Worm (Caenorhabditis elegans) whole organism, midembryonic: ENCODE measurements around the gene npr-12.

ENCODE experiments used
- T22C8.4 ChIP-seq: fragments of 200-800 bp; sonication (Bioruptor generic); IDR thresholded peaks from 2 replicates; pipeline ENCODE4 v1.3.6; 2022; ENCODE audit warnings: missing genetic modification characterization, missing compliant biosample characterization
- cog-1 ChIP-seq: sonication (generic microtip); optimal IDR thresholded peaks from 2 replicates; lab custom pipeline; 2016; ENCODE audit warnings: missing genetic modification characterization, missing compliant biosample characterization
- flt-1 ChIP-seq: fragments of 200-800 bp; sonication (Bioruptor generic); IDR thresholded peaks from 2 replicates; pipeline ENCODE4 v1.3.6; 2022; ENCODE audit warnings: missing genetic modification characterization, missing compliant biosample characterization
- klf-2 ChIP-seq: fragments of 200-800 bp; sonication (Bioruptor generic); conservative IDR thresholded peaks from 2 replicates; pipeline ENCODE4 v1.3.6; 2022; ENCODE audit warnings: missing genetic modification reagents, missing genetic modification characterization, missing compliant biosample characterization
- med-1 ChIP-seq: sonication (generic microtip); optimal IDR thresholded peaks from 2 replicates; lab custom pipeline; 2017; ENCODE audit warnings: missing genetic modification characterization, mild to moderate bottlenecking, missing compliant biosample characterization, antibody characterized with exemption, missing genetic modification reagents; ENCODE audit not compliant: insufficient read depth
- ref-1 ChIP-seq: fragments of 200-800 bp; sonication (Bioruptor generic); conservative IDR thresholded peaks from 2 replicates; pipeline ENCODE4 v1.3.6; 2022; ENCODE audit warnings: missing genetic modification reagents, missing genetic modification characterization, missing compliant biosample characterization
- tab-1 ChIP-seq: fragments of 200-800 bp; sonication (Bioruptor generic); IDR thresholded peaks from 2 replicates; pipeline ENCODE4 v1.3.6; 2022; ENCODE audit warnings: missing genetic modification characterization, missing compliant biosample characterization
- ztf-23 ChIP-seq: fragments of 200-800 bp; sonication (Bioruptor generic); IDR thresholded peaks from 2 replicates; pipeline ENCODE4 v1.3.6; 2022; ENCODE audit warnings: missing genetic modification reagents, missing genetic modification characterization, missing compliant biosample characterization
- ztf-29 ChIP-seq: fragments of 200-800 bp; sonication (Bioruptor generic); IDR thresholded peaks from 2 replicates; pipeline ENCODE4 v1.3.6; 2022; ENCODE audit warnings: missing genetic modification reagents, missing genetic modification characterization, missing compliant biosample characterization

DNA sequence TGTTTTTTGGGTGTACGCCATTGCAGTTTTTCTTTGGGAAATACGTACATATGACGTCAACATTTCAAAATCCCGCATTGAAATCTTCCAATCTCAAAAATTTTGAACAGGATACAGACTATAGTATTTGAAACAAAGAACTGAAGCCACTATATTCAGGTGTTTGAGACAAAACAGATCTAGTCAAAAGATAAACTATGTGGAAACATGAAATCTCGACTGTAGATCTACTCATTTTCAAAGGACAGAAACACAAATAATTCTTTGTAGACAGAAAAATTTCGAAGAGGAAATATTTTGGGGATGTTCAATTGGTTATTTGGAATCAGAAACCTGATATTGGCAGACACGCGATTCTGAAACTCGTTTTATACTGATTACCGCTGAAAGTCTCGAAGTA lies 11.9 kb downstream of the npr-12 start:
- TF ChIP-seq tab-1 (GFP tag; lab: Robert Waterston, UW) (no peak), ztf-29 (GFP tag; lab: Robert Waterston, UW) (no peak), cog-1 (no peak), klf-2 (GFP tag; lab: Robert Waterston, UW) (no peak), med-1 (GFP tag; lab: Kevin White, UChicago) (no peak), T22C8.4 (GFP tag; lab: Robert Waterston, UW) (no peak), flt-1 (GFP tag; lab: Robert Waterston, UW) (no peak), ztf-23 (no peak), ref-1 (GFP tag; lab: Robert Waterston, UW) (no peak)
